Worm (Caenorhabditis elegans): Measurements from ENCODE around the gene fipr-7.

DNA sequence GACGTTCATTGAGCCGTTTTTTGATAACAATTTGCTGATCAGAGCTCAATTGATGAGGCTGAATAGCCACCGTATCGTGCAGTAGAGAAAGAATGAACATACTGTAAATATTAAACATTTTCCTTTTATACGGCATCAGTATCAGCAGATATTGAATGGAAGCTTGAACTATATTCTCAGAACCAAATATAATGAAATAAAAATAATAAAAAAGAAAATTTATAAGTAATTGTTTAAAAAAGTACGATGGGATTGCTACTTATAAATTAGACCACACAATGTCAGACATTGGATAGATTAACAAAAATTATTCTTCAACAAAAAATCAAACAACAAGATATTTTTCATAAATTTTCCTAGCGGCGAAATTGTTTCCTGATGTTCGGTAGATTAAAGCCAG, 23.1 kb upstream of the fipr-7 start, which contains the start of gene rpc-25:
- TF ChIP-seq ztf-11 (tag; optimal IDR thresholded peaks at IDR 0.05), result no peak
- no peak for TF ChIP-seq nhr-12 (tag; optimal IDR thresholded peaks at IDR 0.05)
- TF ChIP-seq snpc-4 (tag; optimal IDR thresholded peaks at IDR 0.05), result no peak
- no peak for TF ChIP-seq unc-39 (tag; optimal IDR thresholded peaks at IDR 0.05)
- no peak for TF ChIP-seq nhr-2 (tag; optimal IDR thresholded peaks at IDR 0.05)
- TF ChIP-seq lin-32 (GFP tag; optimal IDR thresholded peaks at IDR 0.05), result no peak
- TF ChIP-seq nhr-28 (tag; optimal IDR thresholded peaks at IDR 0.05), result no peak
- no peak for TF ChIP-seq unc-62 (GFP tag; optimal IDR thresholded peaks at IDR 0.05)
- TF ChIP-seq lin-13 (tag; optimal IDR thresholded peaks at IDR 0.05), result no peak
- TF ChIP-seq tbx-8 (GFP tag; optimal IDR thresholded peaks at IDR 0.05), result no peak
- no peak for TF ChIP-seq nhr-76 (tag; optimal IDR thresholded peaks at IDR 0.05)
- TF ChIP-seq elt-3 (tag; optimal IDR thresholded peaks at IDR 0.05), result no peak
- TF ChIP-seq sem-2 (GFP tag; optimal IDR thresholded peaks at IDR 0.05), result no peak
- TF ChIP-seq mls-2 (tag; optimal IDR thresholded peaks at IDR 0.05), result no peak
